Worm (Caenorhabditis elegans) whole organism, L2 larva: ENCODE measurements around the gene acp-3.

Experiments used
- C34F6.9 ChIP-seq: fragments of 150-350 bp; optimal IDR thresholded peaks from 2 replicates; lab custom pipeline; 2014; ENCODE audit warnings: missing biosample characterization, missing genetic modification characterization
- F13H6.1 ChIP-seq: sonication (generic microtip); optimal IDR thresholded peaks from 2 replicates; lab custom pipeline; 2016; ENCODE audit warnings: missing genetic modification characterization, missing compliant biosample characterization
- R02D3.7 ChIP-seq: fragments of 150-350 bp; optimal IDR thresholded peaks from 2 replicates; lab custom pipeline; 2014; ENCODE audit warnings: missing biosample characterization, missing genetic modification characterization
- Y55F3AM.14 ChIP-seq: fragments of 200-800 bp; sonication (Bioruptor generic); optimal IDR thresholded peaks from 2 replicates; lab custom pipeline; 2018; ENCODE audit warnings: mild to moderate bottlenecking, missing genetic modification characterization, missing compliant biosample characterization
- ZK546.5 ChIP-seq: sonication (generic microtip); optimal IDR thresholded peaks from 2 replicates; lab custom pipeline; 2017; ENCODE audit warnings: missing biosample characterization, missing genetic modification characterization
- alr-1 ChIP-seq: fragments of 150-350 bp; optimal IDR thresholded peaks from 2 replicates; lab custom pipeline; 2014; ENCODE audit warnings: missing biosample characterization, missing genetic modification characterization
- blmp-1 ChIP-seq: sonication (generic microtip); optimal IDR thresholded peaks from 2 replicates; lab custom pipeline; 2017; ENCODE audit warnings: missing genetic modification characterization, mild to moderate bottlenecking, missing compliant biosample characterization, antibody characterized with exemption, moderate library complexity; ENCODE audit not compliant: insufficient read depth
- ceh-16 ChIP-seq: fragments of 150-350 bp; optimal IDR thresholded peaks from 2 replicates; lab custom pipeline; 2014; ENCODE audit warnings: missing biosample characterization, missing genetic modification characterization
- ceh-82 ChIP-seq: fragments of 150-350 bp; optimal IDR thresholded peaks from 2 replicates; lab custom pipeline; 2014; ENCODE audit warnings: missing biosample characterization, missing genetic modification characterization
- crh-2 ChIP-seq: sonication (generic microtip); optimal IDR thresholded peaks from 2 replicates; lab custom pipeline; 2017; ENCODE audit warnings: missing biosample characterization, missing genetic modification characterization
- dmd-4 ChIP-seq: sonication (generic microtip); optimal IDR thresholded peaks from 2 replicates; lab custom pipeline; 2017; ENCODE audit warnings: missing biosample characterization, missing genetic modification characterization
- egl-27 ChIP-seq: sonication (generic microtip); optimal IDR thresholded peaks from 3 replicates; lab custom pipeline; 2017; ENCODE audit warnings: missing biosample characterization, missing genetic modification reagents, missing genetic modification characterization
- elt-1 ChIP-seq: fragments of 150-350 bp; optimal IDR thresholded peaks from 2 replicates; lab custom pipeline; 2014; ENCODE audit warnings: missing biosample characterization, missing genetic modification characterization
- fos-1 ChIP-seq: fragments of 150-350 bp; optimal IDR thresholded peaks from 2 replicates; lab custom pipeline; 2014; ENCODE audit warnings: missing biosample characterization, missing genetic modification characterization
- gmeb-1 ChIP-seq: fragments of 150-350 bp; optimal IDR thresholded peaks from 2 replicates; lab custom pipeline; 2014; ENCODE audit warnings: missing biosample characterization, missing genetic modification characterization
- lin-13 ChIP-seq: fragments of 150-350 bp; optimal IDR thresholded peaks from 2 replicates; lab custom pipeline; 2014; ENCODE audit warnings: missing biosample characterization, missing genetic modification reagents, missing genetic modification characterization
- lsy-2 ChIP-seq, 2 experiments: fragments of 150-350 bp in 1 of 2; sonication (generic microtip) in 1 of 2; optimal IDR thresholded peaks; 2 replicates each; lab custom pipeline; 2014 to 2017; ENCODE audit warnings: missing biosample characterization in 2 of 2, missing genetic modification characterization in 2 of 2
- mab-5 ChIP-seq: fragments of 150-350 bp; optimal IDR thresholded peaks from 2 replicates; lab custom pipeline; 2014; ENCODE audit warnings: missing biosample characterization, missing genetic modification characterization
- mbf-1 ChIP-seq: sonication (generic microtip); optimal IDR thresholded peaks from 2 replicates; lab custom pipeline; 2017; ENCODE audit warnings: missing biosample characterization, missing genetic modification characterization
- mdl-1 ChIP-seq, 2 experiments: fragments of 150-350 bp in 1 of 2; sonication (generic microtip) in 1 of 2; optimal IDR thresholded peaks; 2 replicates each; lab custom pipeline; 2017; ENCODE audit warnings: missing biosample characterization in 2 of 2, missing genetic modification characterization in 2 of 2
- nhr-129 ChIP-seq: fragments of 150-350 bp; optimal IDR thresholded peaks from 2 replicates; lab custom pipeline; 2014; ENCODE audit warnings: missing biosample characterization, missing genetic modification characterization
- nhr-21 ChIP-seq: fragments of 150-350 bp; optimal IDR thresholded peaks from 2 replicates; lab custom pipeline; 2014; ENCODE audit warnings: missing biosample characterization, missing genetic modification characterization
- nhr-25 ChIP-seq: fragments of 150-350 bp; sonication (generic microtip); optimal IDR thresholded peaks from 3 replicates; lab custom pipeline; 2014; ENCODE audit warnings: missing biosample characterization, missing genetic modification characterization
- sem-4 ChIP-seq: fragments of 150-350 bp; optimal IDR thresholded peaks from 2 replicates; lab custom pipeline; 2014; ENCODE audit warnings: missing biosample characterization, missing genetic modification reagents, missing genetic modification characterization
- skn-1 ChIP-seq: sonication (generic microtip); optimal IDR thresholded peaks from 2 replicates; lab custom pipeline; 2017; ENCODE audit warnings: missing biosample characterization, missing genetic modification characterization
- sma-3 ChIP-seq: sonication (generic microtip); optimal IDR thresholded peaks from 2 replicates; lab custom pipeline; 2016; ENCODE audit warnings: missing genetic modification reagents, missing genetic modification characterization, missing compliant biosample characterization
- sma-9 ChIP-seq, 2 experiments: fragments of 150-350 bp in 1 of 2; sonication (generic microtip) in 1 of 2; optimal IDR thresholded peaks; 2 replicates each; lab custom pipeline; 2014 to 2016; ENCODE audit warnings: missing genetic modification characterization in 2 of 2, mild to moderate bottlenecking in 1 of 2, missing biosample characterization in 1 of 2, missing compliant biosample characterization in 1 of 2, missing genetic modification reagents in 1 of 2, moderate library complexity in 1 of 2
- snpc-4 ChIP-seq: fragments of 150-350 bp; optimal IDR thresholded peaks from 2 replicates; lab custom pipeline; 2014; ENCODE audit warnings: missing biosample characterization, missing genetic modification characterization
- unc-55 ChIP-seq: fragments of 150-350 bp; sonication (generic microtip); optimal IDR thresholded peaks from 3 replicates; lab custom pipeline; 2014; ENCODE audit warnings: missing biosample characterization, missing genetic modification reagents, missing genetic modification characterization
- unc-62 ChIP-seq: fragments of 150-350 bp; optimal IDR thresholded peaks from 2 replicates; lab custom pipeline; 2014; ENCODE audit warnings: missing biosample characterization, missing genetic modification reagents, missing genetic modification characterization
- zag-1 ChIP-seq: fragments of 150-350 bp; optimal IDR thresholded peaks from 2 replicates; lab custom pipeline; 2014; ENCODE audit warnings: missing biosample characterization, missing genetic modification characterization
- ztf-11 ChIP-seq: sonication (generic microtip); optimal IDR thresholded peaks from 2 replicates; lab custom pipeline; 2017; ENCODE audit warnings: missing biosample characterization, missing genetic modification characterization
- ztf-4 ChIP-seq: fragments of 150-350 bp; optimal IDR thresholded peaks from 2 replicates; lab custom pipeline; 2014; ENCODE audit warnings: missing biosample characterization, missing genetic modification characterization

acp-3 gene

ce11 chrII:8457438-8457837, 20.5 kb upstream of the acp-3 start, which contains the start of gene zyg-9:
TSS of gene zyg-9 (plus strand) at chrII:8457818.
- TF ChIP-seq Y55F3AM.14 (no peak), nhr-129 (tag; lab: Kevin White, UChicago) (peak; percentile 26), C34F6.9 (tag; lab: Kevin White, UChicago) (peak; percentile 63), lsy-2 (tag; optimal IDR thresholded peaks at IDR 0.05; lab: Kevin White, UChicago) (peak in 1 of 2 experiments; percentile 29), unc-55 (GFP tag; lab: Kevin White, UChicago) (peak; percentile 30)

ce11 chrII:8456681-8457389, 19.9 kb upstream of the acp-3 start:
- TF ChIP-seq elt-1 (tag; lab: Kevin White, UChicago) (no peak), blmp-1 (tag; lab: Kevin White, UChicago) (no peak), alr-1 (tag; lab: Kevin White, UChicago) (no peak), sma-3 (GFP tag; lab: Kevin White, UChicago) (no peak), lsy-2 (tag; optimal IDR thresholded peaks at IDR 0.05; lab: Kevin White, UChicago) (no peak), egl-27 (tag; lab: Kevin White, UChicago) (no peak), sem-4 (tag; lab: Kevin White, UChicago) (no peak), lin-13 (GFP tag; lab: Kevin White, UChicago) (no peak), unc-55 (GFP tag; lab: Kevin White, UChicago) (no peak), mab-5 (no peak), R02D3.7 (tag; lab: Kevin White, UChicago) (no peak), nhr-21 (tag; lab: Kevin White, UChicago) (no peak), ceh-82 (tag; lab: Kevin White, UChicago) (no peak), crh-2 (tag; lab: Kevin White, UChicago) (no peak)

DNA sequence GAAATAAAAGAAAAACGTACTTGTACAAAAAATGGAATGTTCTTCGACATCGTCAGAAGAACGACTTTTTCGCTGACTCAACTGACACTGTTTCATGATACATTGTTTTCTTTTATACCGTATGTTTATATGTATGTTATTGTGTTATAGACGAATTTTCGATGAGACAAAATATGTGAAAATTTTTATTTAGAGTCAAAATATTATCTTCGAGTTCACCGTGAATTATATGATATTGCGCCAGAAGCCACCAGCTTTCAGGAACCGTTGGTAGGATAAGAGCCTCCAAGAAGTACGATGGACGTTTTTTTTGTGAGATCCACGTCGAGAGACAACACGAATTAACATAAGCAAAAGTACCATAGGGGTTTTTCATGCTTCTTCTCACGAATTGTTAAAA, 19.2 kb upstream of the acp-3 start, which contains the start of gene F22B5.6:
Gene F22B5.6 (minus strand): TSS at position 101 of the 400 bp plus-strand sequence.
- no peak for TF ChIP-seq lin-13 (GFP tag; lab: Kevin White, UChicago)
- TF ChIP-seq R02D3.7 (tag; lab: Kevin White, UChicago), result no peak
- TF ChIP-seq F13H6.1 (tag; lab: Kevin White, UChicago), result no peak
- no peak for TF ChIP-seq blmp-1 (tag; lab: Kevin White, UChicago)
- no peak for TF ChIP-seq ZK546.5 (tag; lab: Kevin White, UChicago)
- no peak for TF ChIP-seq unc-62 (GFP tag; lab: Kevin White, UChicago)
- no peak for TF ChIP-seq C34F6.9 (tag; lab: Kevin White, UChicago)
- TF ChIP-seq mbf-1 (tag; lab: Kevin White, UChicago), result no peak
- no peak for TF ChIP-seq sma-9 (GFP tag; optimal IDR thresholded peaks at IDR 0.05; lab: Kevin White, UChicago)
- no peak for TF ChIP-seq sma-9 (tag; optimal IDR thresholded peaks at IDR 0.05; lab: Kevin White, UChicago)
- no peak for TF ChIP-seq dmd-4 (tag; lab: Kevin White, UChicago)
- TF ChIP-seq gmeb-1 (tag; lab: Kevin White, UChicago), result no peak
- TF ChIP-seq mab-5, result no peak
- TF ChIP-seq ceh-16 (tag; lab: Kevin White, UChicago), result no peak
- TF ChIP-seq fos-1, result no peak
- TF ChIP-seq alr-1 (tag; lab: Kevin White, UChicago), result no peak
- TF ChIP-seq mdl-1 (tag; optimal IDR thresholded peaks at IDR 0.05; lab: Kevin White, UChicago), result no peak
- TF ChIP-seq elt-1 (tag; lab: Kevin White, UChicago), result no peak
- no peak for TF ChIP-seq ztf-4 (tag; lab: Kevin White, UChicago)
- TF ChIP-seq ztf-11 (tag; lab: Kevin White, UChicago), result no peak

DNA sequence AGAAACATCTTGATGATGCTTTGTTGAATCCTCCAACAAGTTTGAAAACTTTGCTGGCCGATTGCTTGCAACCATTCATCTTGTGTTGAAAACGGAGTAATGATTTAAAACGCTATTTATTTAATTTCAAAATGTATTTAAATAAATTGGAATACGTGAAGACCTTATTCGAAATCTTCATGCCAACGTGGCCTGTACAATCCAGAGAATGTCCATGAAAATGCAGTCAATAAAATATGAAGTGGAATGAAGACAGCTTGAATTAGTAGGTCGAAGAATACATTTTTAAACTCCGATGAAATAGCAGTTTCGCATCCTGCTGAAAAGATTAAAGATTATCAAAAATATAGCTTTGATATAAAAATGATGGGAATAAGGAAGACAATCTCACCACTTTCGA, 17.6 kb upstream of the acp-3 start, which contains the start of gene F22B5.5:
Gene F22B5.5 (minus strand): TSS at position 101 of the 400 bp plus-strand sequence.
- TF ChIP-seq fos-1 (no peak), lsy-2 (tag; optimal IDR thresholded peaks at IDR 0.05; lab: Kevin White, UChicago) (no peak), nhr-25 (no peak), snpc-4 (tag; lab: Kevin White, UChicago) (no peak), elt-1 (tag; lab: Kevin White, UChicago) (no peak), sma-9 (GFP tag; optimal IDR thresholded peaks at IDR 0.05; lab: Kevin White, UChicago) (no peak), sma-9 (tag; optimal IDR thresholded peaks at IDR 0.05; lab: Kevin White, UChicago) (no peak)

- TF ChIP-seq skn-1 (tag; lab: Kevin White, UChicago), result no peak
- no peak for TF ChIP-seq sma-9 (GFP tag; optimal IDR thresholded peaks at IDR 0.05; lab: Kevin White, UChicago)
- no peak for TF ChIP-seq sma-9 (tag; optimal IDR thresholded peaks at IDR 0.05; lab: Kevin White, UChicago)
- TF ChIP-seq zag-1 (tag; lab: Kevin White, UChicago), result peak; percentile 6
- no peak for TF ChIP-seq ztf-4 (tag; lab: Kevin White, UChicago)
- TF ChIP-seq nhr-129 (tag; lab: Kevin White, UChicago), result peak; percentile 18
- TF ChIP-seq C34F6.9 (tag; lab: Kevin White, UChicago), result peak; percentile 23
Observed at ce11 chrII:8451425-8451824, 14.5 kb upstream of the acp-3 start.
